Worm (Caenorhabditis elegans): Measurements from ENCODE around the gene C53B4.2.

DNA sequence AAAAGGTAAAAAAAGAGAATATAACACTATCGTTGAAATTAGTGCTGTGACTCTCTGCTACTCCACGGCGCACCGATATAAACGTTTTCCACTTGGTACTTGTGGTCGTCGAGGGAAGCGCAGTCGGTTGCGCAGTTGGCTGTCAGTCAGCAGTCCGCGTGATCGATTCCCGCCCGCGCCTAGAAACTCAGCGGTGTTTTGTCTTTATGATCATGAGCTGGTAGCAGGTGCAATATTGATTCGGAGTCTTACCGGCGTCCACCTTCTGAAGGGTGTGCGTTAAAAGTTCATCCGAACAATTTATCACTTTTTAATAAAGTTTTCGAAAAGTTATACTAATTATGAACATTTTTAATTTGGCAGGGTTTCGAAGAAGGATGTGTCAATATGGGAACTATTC lies 38.9 kb upstream of the C53B4.2 start:
- TF ChIP-seq snpc-3.4 (tag; optimal IDR thresholded peaks at IDR 0.05) (peak; percentile 89), efl-1 (GFP tag; optimal IDR thresholded peaks at IDR 0.05) (peak; percentile 40), Y67H2A.10 (GFP tag; conservative IDR thresholded peaks at IDR 0.05) (0 out of 2 replicates have a peak, but pooled peaks have one; percentile 51), snpc-4 (GFP tag; optimal IDR thresholded peaks at IDR 0.05) (peak; percentile 65), snpc-4 (tag; optimal IDR thresholded peaks at IDR 0.05) (peak; percentile 31 to 84 (median 81)), lin-54 (GFP tag; optimal IDR thresholded peaks at IDR 0.05) (peak; percentile 82), T26A5.8 (tag; optimal IDR thresholded peaks at IDR 0.05) (peak; percentile 86), attf-3 (GFP tag; conservative IDR thresholded peaks at IDR 0.05) (peak; percentile 87), B0261.1 (tag; optimal IDR thresholded peaks at IDR 0.05) (peak; percentile 98), ceh-79 (tag; optimal IDR thresholded peaks at IDR 0.05) (peak; percentile 94), him-1 (tag; optimal IDR thresholded peaks at IDR 0.05) (peak; percentile 68), lir-1 (GFP tag; conservative IDR thresholded peaks at IDR 0.05) (peak; percentile 76), ama-1 (optimal IDR thresholded peaks at IDR 0.05) (no peak), ama-1 (GFP tag; optimal IDR thresholded peaks at IDR 0.05) (peak; percentile 83 to 89), ekl-4 (GFP tag; IDR thresholded peaks at IDR 0.05) (peak; percentile 89)

Data from whole organism, young adult.